Fruit fly (Drosophila melanogaster) whole organism, embryonic: ENCODE measurements around the gene vas.

Experiments used
- Atf-2 ChIP-seq: fragments of 200-800 bp; sonication (Bioruptor generic); optimal IDR thresholded peaks from 2 replicates; lab custom pipeline; 2016; ENCODE audit warnings: missing biosample characterization, missing genetic modification characterization
- Bgb ChIP-seq: fragments of 200-800 bp; sonication (Bioruptor generic); IDR thresholded peaks from 2 replicates; pipeline ENCODE4 v1.3.6; 2022; ENCODE audit warnings: missing biosample characterization, missing genetic modification characterization; ENCODE audit not compliant: partially characterized antibody
- CG10462 ChIP-seq: fragments of 200-800 bp; sonication (Bioruptor generic); optimal IDR thresholded peaks from 2 replicates; lab custom pipeline; 2016; ENCODE audit warnings: missing biosample characterization, missing genetic modification characterization
- CG11247 ChIP-seq: fragments of 200-800 bp; sonication (Bioruptor generic); IDR thresholded peaks from 2 replicates; pipeline ENCODE4 v1.3.6; 2022; ENCODE audit warnings: missing biosample characterization, missing genetic modification characterization
- CG11504 ChIP-seq: fragments of 200-800 bp; sonication (Bioruptor generic); optimal IDR thresholded peaks from 3 replicates; lab custom pipeline; 2019; ENCODE audit warnings: missing biosample characterization, mild to moderate bottlenecking, missing genetic modification characterization, moderate library complexity
- CG12299 ChIP-seq: fragments of 200-800 bp; sonication (Bioruptor generic); optimal IDR thresholded peaks from 2 replicates; lab custom pipeline; 2018; ENCODE audit warnings: missing biosample characterization, mild to moderate bottlenecking, missing genetic modification characterization
- CG13624 ChIP-seq: fragments of 200-800 bp; sonication (Bioruptor generic); optimal IDR thresholded peaks from 2 replicates; lab custom pipeline; 2016; ENCODE audit warnings: missing biosample characterization, missing genetic modification characterization
- CG14050 ChIP-seq: fragments of 200-800 bp; sonication (Bioruptor generic); IDR thresholded peaks from 3 replicates; pipeline ENCODE4 v1.3.6; 2022; ENCODE audit warnings: missing biosample characterization, missing genetic modification characterization
- CG15011 ChIP-seq: fragments of 200-800 bp; sonication (Bioruptor generic); optimal IDR thresholded peaks from 3 replicates; lab custom pipeline; 2018; ENCODE audit warnings: missing biosample characterization, mild to moderate bottlenecking, missing genetic modification characterization
- CG17568 ChIP-seq: fragments of 200-800 bp; sonication (Bioruptor generic); optimal IDR thresholded peaks from 2 replicates; lab custom pipeline; 2018; ENCODE audit warnings: missing biosample characterization, mild to moderate bottlenecking, missing genetic modification characterization, moderate library complexity
- CG1832 ChIP-seq: fragments of 200-800 bp; sonication (Bioruptor generic); optimal IDR thresholded peaks from 2 replicates; lab custom pipeline; 2017; ENCODE audit warnings: missing biosample characterization, mild to moderate bottlenecking, missing genetic modification characterization, inconsistent platforms
- CG18476 ChIP-seq: fragments of 200-800 bp; sonication (Bioruptor generic); optimal IDR thresholded peaks from 2 replicates; lab custom pipeline; 2016; ENCODE audit warnings: missing biosample characterization, mild to moderate bottlenecking, missing genetic modification characterization
- CG2712 ChIP-seq: fragments of 200-800 bp; optimal IDR thresholded peaks from 3 replicates; lab custom pipeline; 2019; ENCODE audit warnings: missing biosample characterization, mild to moderate bottlenecking, missing genetic modification characterization, moderate library complexity
- CG30431 ChIP-seq: fragments of 200-800 bp; sonication (Bioruptor generic); optimal IDR thresholded peaks from 2 replicates; lab custom pipeline; 2017; ENCODE audit warnings: missing biosample characterization, missing genetic modification characterization
- CG31224 ChIP-seq: fragments of 200-800 bp; sonication (Bioruptor generic); IDR thresholded peaks from 2 replicates; pipeline ENCODE4 v1.3.6; 2022; ENCODE audit warnings: missing biosample characterization, missing genetic modification characterization
- CG3163 ChIP-seq: fragments of 200-800 bp; sonication (Bioruptor generic); optimal IDR thresholded peaks from 3 replicates; lab custom pipeline; 2016; ENCODE audit warnings: missing biosample characterization, missing genetic modification characterization
- CG3838 ChIP-seq: fragments of 200-800 bp; sonication (Bioruptor generic); optimal IDR thresholded peaks from 3 replicates; lab custom pipeline; 2016; ENCODE audit warnings: missing biosample characterization, missing genetic modification characterization
- CG3847 ChIP-seq: fragments of 200-800 bp; sonication (Bioruptor generic); IDR thresholded peaks from 2 replicates; pipeline ENCODE4 v1.3.6; 2022; ENCODE audit warnings: missing biosample characterization, missing genetic modification characterization
- CG4282 ChIP-seq: fragments of 200-800 bp; sonication (Bioruptor generic); optimal IDR thresholded peaks from 2 replicates; lab custom pipeline; 2016; ENCODE audit warnings: missing biosample characterization, missing genetic modification characterization
- CG9437 ChIP-seq: fragments of 200-800 bp; sonication (Bioruptor generic); optimal IDR thresholded peaks from 2 replicates; lab custom pipeline; 2018; ENCODE audit warnings: missing biosample characterization, mild to moderate bottlenecking, missing genetic modification characterization
- Chrac-16 ChIP-seq: fragments of 200-800 bp; sonication (Bioruptor generic); optimal IDR thresholded peaks from 3 replicates; lab custom pipeline; 2016; ENCODE audit warnings: missing biosample characterization, missing genetic modification characterization
- Dad ChIP-seq: fragments of 200-800 bp; sonication (Bioruptor generic); optimal IDR thresholded peaks from 3 replicates; lab custom pipeline; 2016; ENCODE audit warnings: missing biosample characterization, missing genetic modification characterization
- Dbx ChIP-seq: fragments of 200-800 bp; sonication (Bioruptor generic); IDR thresholded peaks from 3 replicates; pipeline ENCODE4 v1.3.6; 2022; ENCODE audit warnings: missing biosample characterization, missing genetic modification characterization
- Doc2 ChIP-seq: fragments of 200-800 bp; sonication (Bioruptor generic); IDR thresholded peaks from 2 replicates; pipeline ENCODE4 v1.3.6; 2022; ENCODE audit warnings: missing biosample characterization, missing genetic modification characterization
- E2f2 ChIP-seq: fragments of 200-800 bp; sonication (Bioruptor generic); IDR thresholded peaks from 2 replicates; pipeline ENCODE4 v1.3.6; 2022; ENCODE audit warnings: missing biosample characterization, missing genetic modification characterization
- Eip74EF ChIP-seq, 2 experiments: fragments of 200-800 bp in 1 of 2; fragments of >200 bp in 1 of 2; sonication (Bioruptor generic) in 1 of 2; optimal IDR thresholded peaks; 2 replicates each; lab custom pipeline; 2017 to 2019; ENCODE audit warnings: missing biosample characterization in 2 of 2, missing genetic modification characterization in 2 of 2, mild to moderate bottlenecking in 1 of 2, moderate library complexity in 1 of 2
- HLH3B ChIP-seq: fragments of 200-800 bp; sonication (Bioruptor generic); IDR thresholded peaks from 2 replicates; pipeline ENCODE4 v1.3.6; 2022; ENCODE audit warnings: missing biosample characterization, missing genetic modification characterization
- MBD-R2 ChIP-seq: fragments of 200-800 bp; sonication (Bioruptor generic); IDR thresholded peaks from 2 replicates; pipeline ENCODE4 v1.3.6; 2022; ENCODE audit warnings: missing biosample characterization, missing genetic modification characterization
- NFAT ChIP-seq: fragments of 200-800 bp; sonication (Bioruptor generic); IDR thresholded peaks from 2 replicates; pipeline ENCODE4 v1.3.6; 2022; ENCODE audit warnings: missing biosample characterization, missing genetic modification characterization
- Optix ChIP-seq: fragments of 200-800 bp; sonication (Bioruptor generic); IDR thresholded peaks from 3 replicates; pipeline ENCODE4 v1.3.6; 2022; ENCODE audit warnings: missing biosample characterization, missing genetic modification characterization
- al ChIP-seq: fragments of 200-800 bp; sonication (Bioruptor generic); IDR thresholded peaks from 2 replicates; pipeline ENCODE4 v1.3.6; 2022; ENCODE audit warnings: missing biosample characterization, missing genetic modification characterization
- ap ChIP-seq: fragments of 200-800 bp; sonication (Bioruptor generic); IDR thresholded peaks from 2 replicates; pipeline ENCODE4 v1.3.6; 2022; ENCODE audit warnings: missing biosample characterization, missing genetic modification characterization
- dati ChIP-seq: fragments of 200-800 bp; sonication (Bioruptor generic); IDR thresholded peaks from 2 replicates; pipeline ENCODE4 v1.3.6; 2022; ENCODE audit warnings: missing biosample characterization, missing genetic modification characterization
- dmrt11E ChIP-seq: fragments of 200-800 bp; sonication (Bioruptor generic); optimal IDR thresholded peaks from 3 replicates; lab custom pipeline; 2018; ENCODE audit warnings: missing biosample characterization, mild to moderate bottlenecking, missing genetic modification characterization, moderate library complexity
- emc ChIP-seq: fragments of 200-800 bp; sonication (Bioruptor generic); optimal IDR thresholded peaks from 2 replicates; lab custom pipeline; 2016; ENCODE audit warnings: missing biosample characterization, missing genetic modification characterization
- gem ChIP-seq: fragments of 200-800 bp; sonication (Bioruptor generic); optimal IDR thresholded peaks from 2 replicates; lab custom pipeline; 2019; ENCODE audit warnings: missing biosample characterization, mild to moderate bottlenecking, missing genetic modification characterization, moderate library complexity
- gfzf ChIP-seq: fragments of 200-800 bp; sonication (Bioruptor generic); optimal IDR thresholded peaks from 2 replicates; lab custom pipeline; 2016; ENCODE audit warnings: missing biosample characterization, mild to moderate bottlenecking, missing genetic modification characterization, moderate library complexity
- hb ChIP-seq: fragments of 200-800 bp; sonication (Bioruptor generic); IDR thresholded peaks from 3 replicates; pipeline ENCODE4 v1.3.6; 2022; ENCODE audit warnings: missing biosample characterization, missing genetic modification characterization; ENCODE audit not compliant: partially characterized antibody
- ken ChIP-seq: fragments of 200-800 bp; sonication (Bioruptor generic); IDR thresholded peaks from 3 replicates; pipeline ENCODE4 v1.3.6; 2022; ENCODE audit warnings: missing biosample characterization, missing genetic modification characterization
- klu ChIP-seq: fragments of 200-800 bp; sonication (Bioruptor generic); IDR thresholded peaks from 2 replicates; pipeline ENCODE4 v1.3.6; 2022; ENCODE audit warnings: missing biosample characterization, missing genetic modification characterization
- kni ChIP-seq: fragments of 200-800 bp; sonication (Bioruptor generic); optimal IDR thresholded peaks from 3 replicates; lab custom pipeline; 2017; ENCODE audit warnings: mild to moderate bottlenecking, missing biosample characterization, missing genetic modification reagents, missing genetic modification characterization
- pb ChIP-seq: fragments of 200-800 bp; sonication (Bioruptor generic); optimal IDR thresholded peaks from 3 replicates; lab custom pipeline; 2016; ENCODE audit warnings: missing biosample characterization, missing genetic modification characterization
- prd ChIP-seq, 3 experiments: fragments of >200 bp in 2 of 3; fragments of 200-800 bp in 1 of 3; sonication (Bioruptor generic) in 1 of 3; optimal IDR thresholded peaks in 2 of 3; IDR thresholded peaks in 1 of 3; 2 replicates in 2 of 3; 3 replicates in 1 of 3; pipeline versions ENCODE4 v1.3.6 to Lab custom; 2017 to 2022; ENCODE audit warnings: missing biosample characterization in 1 of 3, missing genetic modification characterization in 1 of 3
- repo ChIP-seq: fragments of 200-800 bp; sonication (Bioruptor generic); optimal IDR thresholded peaks from 2 replicates; lab custom pipeline; 2016; ENCODE audit warnings: missing biosample characterization, missing genetic modification characterization
- scrt ChIP-seq: fragments of 200-800 bp; sonication (Bioruptor generic); optimal IDR thresholded peaks from 2 replicates; lab custom pipeline; 2018; ENCODE audit warnings: missing biosample characterization, mild to moderate bottlenecking, missing genetic modification characterization, moderate library complexity
- tio ChIP-seq: fragments of 200-800 bp; sonication (Bioruptor generic); optimal IDR thresholded peaks from 2 replicates; lab custom pipeline; 2017; ENCODE audit warnings: missing biosample characterization, missing genetic modification characterization, inconsistent platforms
- tup ChIP-seq: fragments of 200-800 bp; sonication (Bioruptor generic); optimal IDR thresholded peaks from 2 replicates; lab custom pipeline; 2016; ENCODE audit warnings: missing biosample characterization, mild to moderate bottlenecking, missing genetic modification characterization, moderate library complexity
- wdn ChIP-seq: fragments of 200-800 bp; sonication (Bioruptor generic); IDR thresholded peaks from 2 replicates; pipeline ENCODE4 v1.3.6; 2022; ENCODE audit warnings: missing biosample characterization, missing genetic modification characterization

Gene vas

dm6 chr2L:15056359-15057220, 4.9 kb upstream of the vas start (continued):
- peak; percentile 51 for TF ChIP-seq CG30431 (GFP tag; lab: Kevin White, UChicago)
- TF ChIP-seq Eip74EF (GFP tag; optimal IDR thresholded peaks at IDR 0.05; lab: Kevin White, UChicago), result peak in 1 of 2 experiments; percentile 84
- no peak for TF ChIP-seq CG13624
- TF ChIP-seq CG3838, result no peak
- peak; percentile 64; the same call in 1 of the 2 replicates for TF ChIP-seq klu (GFP tag; lab: Robert Waterston, UW)
- TF ChIP-seq emc (GFP tag; lab: Kevin White, UChicago), result no peak
- peak; percentile 51; the same call in 1 of the 2 replicates for TF ChIP-seq CG3847 (GFP tag; lab: Robert Waterston, UW)
- peak; percentile 85 for TF ChIP-seq CG11504 (tag; lab: Kevin White, UChicago)
- no peak; the same call in none of the 2 replicates for TF ChIP-seq CG11247 (GFP tag; lab: Robert Waterston, UW)
- TF ChIP-seq gfzf (GFP tag; lab: Kevin White, UChicago), result no peak
- TF ChIP-seq CG3163 (GFP tag; lab: Kevin White, UChicago), result no peak
- no peak for TF ChIP-seq Doc2 (GFP tag; lab: Robert Waterston, UW)
- peak; percentile 72; the same call in 1 of the 3 replicates for TF ChIP-seq ken (GFP tag; lab: Robert Waterston, UW)
- peak; percentile 63 for TF ChIP-seq HLH3B (GFP tag; lab: Robert Waterston, UW)
- TF ChIP-seq gem (tag; lab: Kevin White, UChicago), result peak; percentile 88
- TF ChIP-seq Atf-2 (GFP tag; lab: Kevin White, UChicago), result no peak
- no peak; the same call in 1 of the 2 replicates for TF ChIP-seq MBD-R2 (GFP tag; lab: Robert Waterston, UW)
- TF ChIP-seq CG1832, result peak; percentile 79
- TF ChIP-seq CG14050 (GFP tag; lab: Robert Waterston, UW), result peak; percentile 69
- peak; percentile 40; the same call in 1 of the 2 replicates for TF ChIP-seq CG31224
- no peak for TF ChIP-seq pb (GFP tag; lab: Kevin White, UChicago)
- TF ChIP-seq wdn (GFP tag; lab: Robert Waterston, UW), result no peak
- TF ChIP-seq CG2712 (tag; lab: Kevin White, UChicago), result peak; percentile 89
- peak; percentile 31 for TF ChIP-seq scrt
- TF ChIP-seq ap, result peak; percentile 69
- TF ChIP-seq Bgb (GFP tag; lab: Robert Waterston, UW), result 0 out of 2 replicates have a peak, but pooled peaks have one; percentile 14
- TF ChIP-seq CG18476, result peak; percentile 54
- peak; percentile 37; the same call in 1 of the 2 replicates for TF ChIP-seq E2f2 (GFP tag; lab: Robert Waterston, UW)
- TF ChIP-seq CG9437, result peak; percentile 78
- TF ChIP-seq CG12299 (tag; lab: Kevin White, UChicago), result peak; percentile 15
- peak; percentile 57 for TF ChIP-seq CG15011 (GFP tag; lab: Kevin White, UChicago)
- no peak for TF ChIP-seq repo (GFP tag; lab: Kevin White, UChicago)
- peak; percentile 43 for TF ChIP-seq al (GFP tag; lab: Robert Waterston, UW)
- TF ChIP-seq Dbx (GFP tag; lab: Robert Waterston, UW), result 0 out of 3 replicates have a peak, but pooled peaks have one; percentile 35
- TF ChIP-seq CG4282 (GFP tag; lab: Kevin White, UChicago), result no peak
- peak; percentile 83 for TF ChIP-seq tio (GFP tag; lab: Kevin White, UChicago)
- TF ChIP-seq dati (GFP tag; lab: Robert Waterston, UW), result no peak
- no peak for TF ChIP-seq hb (GFP tag; lab: Robert Waterston, UW)
- no peak for TF ChIP-seq kni (GFP tag; lab: Kevin White, UChicago)
- TF ChIP-seq CG10462 (GFP tag; lab: Kevin White, UChicago), result no peak
- TF ChIP-seq Optix, result no peak
- TF ChIP-seq tup, result no peak
- TF ChIP-seq Dad, result no peak
- peak; percentile 25 for TF ChIP-seq CG17568 (GFP tag; lab: Kevin White, UChicago)
- peak; percentile 87 for TF ChIP-seq dmrt11E
- peak; percentile 49 for TF ChIP-seq Chrac-16 (GFP tag; lab: Kevin White, UChicago)
- TF ChIP-seq prd (optimal IDR thresholded peaks at IDR 0.05; lab: Kevin White, UChicago), result no peak
- peak; percentile 80 for TF ChIP-seq prd (GFP tag; IDR thresholded peaks at IDR 0.05; lab: Robert Waterston, UW)
- no peak for TF ChIP-seq NFAT (GFP tag; lab: Robert Waterston, UW)
